Worm (Caenorhabditis elegans) whole organism, young adult: Measurements from ENCODE around the gene F47E1.4.
A peak's percentile ranks its signal among the peaks of the same experiment; 100 is the strongest.

Source experiments
- B0035.1 ChIP-seq: sonication (generic microtip); optimal IDR thresholded peaks from 2 replicates; lab custom pipeline; 2016; ENCODE audit warnings: missing genetic modification characterization, mild to moderate bottlenecking, missing compliant biosample characterization, missing genotype, missing genetic modification reagents
- B0261.1 ChIP-seq: sonication (generic microtip); optimal IDR thresholded peaks from 2 replicates; lab custom pipeline; 2016; ENCODE audit warnings: mild to moderate bottlenecking, missing genetic modification characterization, moderate library complexity, missing compliant biosample characterization
- C06A6.2 ChIP-seq: fragments of 200-800 bp; sonication (Bioruptor generic); conservative IDR thresholded peaks from 2 replicates; pipeline ENCODE4 v1.3.6; 2022; ENCODE audit warnings: missing genetic modification characterization, missing compliant biosample characterization
- F33H1.4 ChIP-seq: fragments of 200-800 bp; sonication (Bioruptor generic); IDR thresholded peaks from 2 replicates; pipeline ENCODE4 v1.3.6; 2022; ENCODE audit warnings: missing genetic modification reagents, missing genetic modification characterization, missing compliant biosample characterization
- F37B4.10 ChIP-seq: fragments of 200-800 bp; sonication (Bioruptor generic); IDR thresholded peaks from 2 replicates; pipeline ENCODE4 v1.3.6; 2022; ENCODE audit warnings: missing genetic modification characterization, missing compliant biosample characterization
- F55B11.4 ChIP-seq: sonication (generic microtip); optimal IDR thresholded peaks from 2 replicates; lab custom pipeline; 2016; ENCODE audit warnings: missing compliant biosample characterization, missing genetic modification characterization, borderline replicate concordance; ENCODE audit not compliant: insufficient read depth
- K12H6.12 ChIP-seq: fragments of 200-800 bp; sonication (Bioruptor generic); optimal IDR thresholded peaks from 2 replicates; lab custom pipeline; 2018; ENCODE audit warnings: mild to moderate bottlenecking, missing genetic modification characterization, missing compliant biosample characterization
- Y56A3A.18 ChIP-seq: fragments of 200-800 bp; sonication (Bioruptor generic); IDR thresholded peaks from 2 replicates; pipeline ENCODE4 v1.3.6; 2022; ENCODE audit warnings: missing genetic modification reagents, missing genetic modification characterization, missing compliant biosample characterization
- Y95B8A.8 ChIP-seq: fragments of 200-800 bp; sonication (Bioruptor generic); IDR thresholded peaks from 2 replicates; pipeline ENCODE4 v1.3.6; 2022; ENCODE audit warnings: missing genetic modification reagents, missing genetic modification characterization, missing compliant biosample characterization
- ZK185.1 ChIP-seq: sonication (generic microtip); optimal IDR thresholded peaks from 2 replicates; lab custom pipeline; 2016; ENCODE audit warnings: mild to moderate bottlenecking, missing genetic modification characterization, missing compliant biosample characterization; ENCODE audit not compliant: poor library complexity, severe bottlenecking
- ama-1 ChIP-seq, 3 experiments: fragments of 150-350 bp in 1 of 3; sonication (generic microtip) in 2 of 3; optimal IDR thresholded peaks; 2 replicates each; lab custom pipeline; 2014 to 2018; ENCODE audit warnings: missing biosample characterization in 2 of 3, missing genetic modification characterization in 2 of 3, missing genetic modification reagents in 2 of 3
- aptf-2 ChIP-seq: fragments of 200-800 bp; sonication (Bioruptor generic); conservative IDR thresholded peaks from 2 replicates; pipeline ENCODE4 v1.3.6; 2022; ENCODE audit warnings: missing genetic modification reagents, missing genetic modification characterization, missing compliant biosample characterization
- attf-6 ChIP-seq: fragments of 200-800 bp; sonication (Bioruptor generic); IDR thresholded peaks from 2 replicates; pipeline ENCODE4 v1.3.6; 2022; ENCODE audit warnings: missing genetic modification reagents, missing genetic modification characterization, missing compliant biosample characterization
- ceh-27 ChIP-seq: fragments of 200-800 bp; sonication (Bioruptor generic); optimal IDR thresholded peaks from 2 replicates; lab custom pipeline; 2018; ENCODE audit warnings: mild to moderate bottlenecking, missing genetic modification characterization, moderate library complexity, missing compliant biosample characterization
- ceh-40 ChIP-seq: fragments of 200-800 bp; sonication (Bioruptor generic); IDR thresholded peaks from 2 replicates; pipeline ENCODE4 v1.3.6; 2022; ENCODE audit warnings: missing genetic modification characterization, missing compliant biosample characterization
- dox-1 ChIP-seq: fragments of 200-800 bp; sonication (Bioruptor generic); IDR thresholded peaks from 2 replicates; pipeline ENCODE4 v1.3.6; 2022; ENCODE audit warnings: missing genetic modification reagents, missing genetic modification characterization, missing compliant biosample characterization
- him-1 ChIP-seq: sonication (generic microtip); optimal IDR thresholded peaks from 2 replicates; lab custom pipeline; 2016; ENCODE audit warnings: missing genotype, missing genetic modification reagents, missing genetic modification characterization, missing compliant biosample characterization
- hlh-26 ChIP-seq: fragments of 200-800 bp; sonication (Bioruptor generic); conservative IDR thresholded peaks from 2 replicates; pipeline ENCODE4 v1.3.6; 2022; ENCODE audit warnings: missing genetic modification reagents, missing genetic modification characterization, missing compliant biosample characterization
- hmg-1.2 ChIP-seq: fragments of 200-800 bp; sonication (Bioruptor generic); IDR thresholded peaks from 2 replicates; pipeline ENCODE4 v1.3.6; 2022; ENCODE audit warnings: missing genetic modification reagents, missing genetic modification characterization, missing compliant biosample characterization
- let-526 ChIP-seq: fragments of 200-800 bp; sonication (Bioruptor generic); IDR thresholded peaks from 2 replicates; pipeline ENCODE4 v1.3.6; 2022; ENCODE audit warnings: missing genetic modification reagents, missing genetic modification characterization, missing compliant biosample characterization
- lin-26 ChIP-seq: fragments of 200-800 bp; sonication (Bioruptor generic); IDR thresholded peaks from 2 replicates; pipeline ENCODE4 v1.3.6; 2022; ENCODE audit warnings: missing genetic modification reagents, missing genetic modification characterization, missing compliant biosample characterization
- lin-35 ChIP-seq, 3 experiments: fragments of 150-350 bp in 2 of 3; sonication (generic microtip) in 1 of 3; optimal IDR thresholded peaks; 2 replicates each; lab custom pipeline; 2014 to 2018; ENCODE audit warnings: missing biosample characterization in 3 of 3, missing genetic modification characterization in 3 of 3, missing genetic modification reagents in 3 of 3
- lir-1 ChIP-seq: fragments of 200-800 bp; sonication (Bioruptor generic); conservative IDR thresholded peaks from 2 replicates; pipeline ENCODE4 v1.3.6; 2022; ENCODE audit warnings: missing genetic modification reagents, missing genetic modification characterization, missing compliant biosample characterization
- madf-3 ChIP-seq: fragments of 200-800 bp; sonication (Bioruptor generic); IDR thresholded peaks from 2 replicates; pipeline ENCODE4 v1.3.6; 2022; ENCODE audit warnings: missing genetic modification reagents, missing genetic modification characterization, missing compliant biosample characterization
- madf-8 ChIP-seq: fragments of 200-800 bp; sonication (Bioruptor generic); conservative IDR thresholded peaks from 2 replicates; pipeline ENCODE4 v1.3.6; 2022; ENCODE audit warnings: missing genetic modification reagents, missing genetic modification characterization, missing compliant biosample characterization
- mcd-1 ChIP-seq: fragments of 200-800 bp; sonication (Bioruptor generic); IDR thresholded peaks from 2 replicates; pipeline ENCODE4 v1.3.6; 2022; ENCODE audit warnings: missing genetic modification reagents, missing genetic modification characterization, missing compliant biosample characterization
- mes-4 ChIP-seq: sonication (generic microtip); optimal IDR thresholded peaks from 2 replicates; lab custom pipeline; 2016; ENCODE audit warnings: missing genotype, missing genetic modification characterization, missing compliant biosample characterization
- nhr-179 ChIP-seq: sonication (generic microtip); optimal IDR thresholded peaks from 2 replicates; lab custom pipeline; 2016; ENCODE audit warnings: mild to moderate bottlenecking, missing genetic modification characterization, missing compliant biosample characterization
- nhr-80 ChIP-seq: sonication (generic microtip); optimal IDR thresholded peaks from 2 replicates; lab custom pipeline; 2016; ENCODE audit warnings: missing genetic modification characterization, missing compliant biosample characterization
- pbrm-1 ChIP-seq: fragments of 200-800 bp; sonication (Bioruptor generic); IDR thresholded peaks from 2 replicates; pipeline ENCODE4 v1.3.6; 2022; ENCODE audit warnings: missing genetic modification reagents, missing genetic modification characterization, missing compliant biosample characterization
- rcor-1 ChIP-seq: fragments of 200-800 bp; sonication (Bioruptor generic); IDR thresholded peaks from 2 replicates; pipeline ENCODE4 v1.3.6; 2022; ENCODE audit warnings: missing genetic modification reagents, missing genetic modification characterization, missing compliant biosample characterization
- rec-8 ChIP-seq, 2 experiments: sonication (generic microtip); optimal IDR thresholded peaks; 2 replicates each; lab custom pipeline; 2016; ENCODE audit warnings: mild to moderate bottlenecking in 2 of 2, missing genetic modification characterization in 2 of 2, missing genetic modification reagents in 2 of 2, missing genotype in 2 of 2, missing biosample characterization in 1 of 2, missing compliant biosample characterization in 1 of 2, moderate library complexity in 1 of 2
- rpc-1 ChIP-seq, 2 experiments: fragments of 150-350 bp in 1 of 2; sonication (generic microtip) in 1 of 2; optimal IDR thresholded peaks; 2 replicates each; lab custom pipeline; 2014 to 2018; ENCODE audit warnings: missing biosample characterization in 1 of 2, missing genetic modification characterization in 1 of 2, missing genetic modification reagents in 1 of 2, missing genotype in 1 of 2
- sea-2 ChIP-seq: fragments of 200-800 bp; sonication (Bioruptor generic); IDR thresholded peaks from 2 replicates; pipeline ENCODE4 v1.3.6; 2022; ENCODE audit warnings: missing genetic modification characterization, missing compliant biosample characterization
- snpc-1.1 ChIP-seq: sonication (generic microtip); optimal IDR thresholded peaks from 2 replicates; lab custom pipeline; 2017; ENCODE audit warnings: missing genetic modification characterization, mild to moderate bottlenecking, missing compliant biosample characterization, antibody characterized with exemption, moderate library complexity, missing genotype, missing genetic modification reagents; ENCODE audit not compliant: insufficient read depth
- snpc-1.3 ChIP-seq: sonication (generic microtip); optimal IDR thresholded peaks from 2 replicates; lab custom pipeline; 2017; ENCODE audit warnings: missing genetic modification characterization, mild to moderate bottlenecking, missing compliant biosample characterization, antibody characterized with exemption, moderate library complexity, missing genotype, missing genetic modification reagents; ENCODE audit not compliant: insufficient read depth
- tbx-9 ChIP-seq: sonication (generic microtip); optimal IDR thresholded peaks from 2 replicates; lab custom pipeline; 2016; ENCODE audit warnings: borderline replicate concordance, missing genetic modification characterization, inconsistent platforms, missing compliant biosample characterization
- unc-130 ChIP-seq: sonication (generic microtip); optimal IDR thresholded peaks from 2 replicates; lab custom pipeline; 2016; ENCODE audit warnings: missing genetic modification reagents, missing genetic modification characterization, missing compliant biosample characterization
- zfh-2 ChIP-seq: fragments of 200-800 bp; sonication (Bioruptor generic); conservative IDR thresholded peaks from 2 replicates; pipeline ENCODE4 v1.3.6; 2022; ENCODE audit warnings: missing genetic modification reagents, missing genetic modification characterization, missing compliant biosample characterization
- zim-3 ChIP-seq: sonication (generic microtip); optimal IDR thresholded peaks from 2 replicates; lab custom pipeline; 2017; ENCODE audit warnings: mild to moderate bottlenecking, missing genetic modification characterization, moderate library complexity, missing compliant biosample characterization
- ztf-22 ChIP-seq: fragments of 200-800 bp; sonication (Bioruptor generic); optimal IDR thresholded peaks from 2 replicates; lab custom pipeline; 2018; ENCODE audit warnings: mild to moderate bottlenecking, missing genetic modification characterization, moderate library complexity, missing compliant biosample characterization
- ztf-25 ChIP-seq: fragments of 200-800 bp; sonication (Bioruptor generic); IDR thresholded peaks from 2 replicates; pipeline ENCODE4 v1.3.6; 2022; ENCODE audit warnings: missing genetic modification reagents, missing genetic modification characterization, missing compliant biosample characterization
- ztf-3 ChIP-seq: fragments of 200-800 bp; sonication (Bioruptor generic); optimal IDR thresholded peaks from 2 replicates; lab custom pipeline; 2018; ENCODE audit warnings: mild to moderate bottlenecking, missing genetic modification characterization, missing compliant biosample characterization

The F47E1.4 gene

DNA sequence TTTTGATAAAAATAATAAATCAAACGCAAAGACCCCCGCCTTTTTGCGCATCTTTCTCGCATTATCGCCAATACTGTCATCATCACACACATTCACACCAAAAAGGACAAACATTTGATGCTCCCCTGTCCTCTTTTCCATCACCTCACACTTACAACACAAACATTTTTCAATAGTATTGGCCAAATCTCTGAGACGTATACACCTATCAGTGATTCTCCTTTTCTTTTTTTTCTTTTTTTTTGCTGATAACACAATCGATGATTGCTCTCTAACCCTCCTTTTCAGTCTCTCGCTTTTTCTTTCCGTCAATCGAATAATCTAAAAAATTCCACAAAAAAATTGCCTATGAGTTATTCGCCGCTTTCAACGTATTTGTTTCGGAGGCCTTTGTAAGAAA is 34.2 kb downstream of the F47E1.4 start:
- peak; percentile 48 for TF ChIP-seq dox-1
- no peak for TF ChIP-seq hlh-26 (GFP tag; lab: Robert Waterston, UW)
- peak; percentile 89 for TF ChIP-seq nhr-80 (tag; lab: Kevin White, UChicago)

DNA sequence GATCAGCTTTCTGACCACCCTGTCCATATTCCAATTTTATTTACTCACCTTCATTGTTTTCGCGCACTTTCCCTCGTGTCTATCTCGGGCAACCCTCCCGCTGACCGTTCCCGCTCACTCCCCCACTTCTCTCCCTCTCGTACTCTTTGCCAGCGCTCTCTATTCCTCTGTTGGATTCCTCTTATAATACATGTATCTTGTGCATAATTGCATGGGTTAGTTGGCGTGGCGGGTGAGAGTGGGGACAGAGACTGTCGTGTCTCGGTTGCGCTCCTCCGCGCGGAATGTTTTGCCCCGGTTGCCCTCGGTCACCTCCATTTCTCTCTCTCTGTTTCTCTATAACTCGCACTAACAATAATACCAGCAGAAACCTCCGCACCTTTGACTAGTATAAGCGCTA is 39.5 kb downstream of the F47E1.4 start:
- TF ChIP-seq zim-3 (peak; percentile 34), let-526 (GFP tag; lab: Robert Waterston, UW) (no peak), lin-26 (GFP tag; lab: Robert Waterston, UW) (peak; percentile 49; the same call in 1 of the 2 replicates), nhr-179 (no peak), ceh-40 (GFP tag; lab: Robert Waterston, UW) (no peak), snpc-1.1 (no peak), lin-35 (GFP tag; optimal IDR thresholded peaks at IDR 0.05; lab: Kevin White, UChicago) (no peak), ztf-25 (GFP tag; lab: Robert Waterston, UW) (no peak), ztf-22 (no peak), pbrm-1 (GFP tag; lab: Robert Waterston, UW) (no peak), Y56A3A.18 (GFP tag; lab: Robert Waterston, UW) (no peak), madf-8 (GFP tag; lab: Robert Waterston, UW) (no peak), dox-1 (peak; percentile 50), C06A6.2 (GFP tag; lab: Robert Waterston, UW) (no peak), him-1 (tag; lab: Kevin White, UChicago) (no peak), mcd-1 (GFP tag; lab: Robert Waterston, UW) (no peak), snpc-1.3 (no peak), Y95B8A.8 (GFP tag; lab: Robert Waterston, UW) (no peak), lir-1 (no peak), K12H6.12 (tag; lab: Kevin White, UChicago) (no peak), F37B4.10 (GFP tag; lab: Robert Waterston, UW) (no peak), ceh-27 (GFP tag; lab: Kevin White, UChicago) (no peak), aptf-2 (GFP tag; lab: Robert Waterston, UW) (0 out of 2 replicates have a peak, but pooled peaks have one; percentile 25), ZK185.1 (tag; lab: Kevin White, UChicago) (no peak), B0261.1 (tag; lab: Kevin White, UChicago) (no peak), hmg-1.2 (GFP tag; lab: Robert Waterston, UW) (peak; percentile 9; the same call in 1 of the 2 replicates), sea-2 (GFP tag; lab: Robert Waterston, UW) (no peak), F55B11.4 (tag; lab: Kevin White, UChicago) (no peak), rpc-1 (optimal IDR thresholded peaks at IDR 0.05; lab: Kevin White, UChicago) (no peak), rpc-1 (tag; optimal IDR thresholded peaks at IDR 0.05; lab: Kevin White, UChicago) (no peak), ama-1 (optimal IDR thresholded peaks at IDR 0.05; lab: Kevin White, UChicago) (no peak), ama-1 (GFP tag; optimal IDR thresholded peaks at IDR 0.05; lab: Kevin White, UChicago) (no peak), rec-8 (tag; optimal IDR thresholded peaks at IDR 0.05; lab: Kevin White, UChicago) (no peak), rcor-1 (GFP tag; lab: Robert Waterston, UW) (no peak), hlh-26 (GFP tag; lab: Robert Waterston, UW) (no peak), ztf-3 (GFP tag; lab: Kevin White, UChicago) (no peak), unc-130 (GFP tag; lab: Kevin White, UChicago) (no peak), attf-6 (no peak), tbx-9 (tag; lab: Kevin White, UChicago) (no peak), mes-4 (tag; lab: Kevin White, UChicago) (no peak), madf-3 (no peak), zfh-2 (GFP tag; lab: Robert Waterston, UW) (peak; percentile 85), B0035.1 (tag; lab: Kevin White, UChicago) (no peak), F33H1.4 (GFP tag; lab: Robert Waterston, UW) (no peak)
